Worm (Caenorhabditis elegans) whole organism, L2 larva: ENCODE measurements around the gene F53F1.6.

Experiments
- fos-1 ChIP-seq: fragments of 150-350 bp; optimal IDR thresholded peaks from 2 replicates; lab custom pipeline; 2014; ENCODE audit warnings: missing biosample characterization, missing genetic modification characterization
- nhr-10 ChIP-seq: sonication (generic microtip); optimal IDR thresholded peaks from 2 replicates; lab custom pipeline; 2017; ENCODE audit warnings: missing biosample characterization, missing genetic modification characterization
- nhr-12 ChIP-seq: fragments of 150-350 bp; optimal IDR thresholded peaks from 2 replicates; lab custom pipeline; 2014; ENCODE audit warnings: missing biosample characterization, missing genetic modification characterization
- nhr-25 ChIP-seq: fragments of 150-350 bp; sonication (generic microtip); optimal IDR thresholded peaks from 3 replicates; lab custom pipeline; 2014; ENCODE audit warnings: missing biosample characterization, missing genetic modification characterization
- snpc-4 ChIP-seq: fragments of 150-350 bp; optimal IDR thresholded peaks from 2 replicates; lab custom pipeline; 2014; ENCODE audit warnings: missing biosample characterization, missing genetic modification characterization
- unc-39 ChIP-seq: fragments of 150-350 bp; optimal IDR thresholded peaks from 2 replicates; lab custom pipeline; 2014; ENCODE audit warnings: missing biosample characterization, missing genetic modification characterization
- zag-1 ChIP-seq: fragments of 150-350 bp; optimal IDR thresholded peaks from 2 replicates; lab custom pipeline; 2014; ENCODE audit warnings: missing biosample characterization, missing genetic modification characterization

DNA sequence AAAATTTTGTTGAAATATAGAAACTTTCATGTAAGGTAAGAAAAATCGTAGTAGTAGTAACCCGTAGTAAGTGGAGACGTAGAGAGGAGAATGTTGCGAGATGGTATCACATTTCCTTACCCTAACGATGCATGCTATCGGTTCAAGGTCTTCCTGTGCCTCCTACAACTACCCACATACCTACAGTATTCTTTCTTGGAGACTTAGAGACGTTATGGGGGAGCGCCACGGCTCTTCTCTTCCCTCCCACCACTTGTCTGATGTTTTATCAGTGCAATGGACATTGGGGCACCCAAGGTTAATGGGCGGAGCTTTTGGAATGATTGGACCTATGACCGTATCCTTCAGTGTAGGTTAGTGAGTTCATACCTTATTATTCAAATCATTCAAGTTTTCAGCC lies 26.5 kb downstream of the F53F1.6 start:
- TF ChIP-seq snpc-4 (tag; lab: Kevin White, UChicago) (no peak), zag-1 (tag; lab: Kevin White, UChicago) (no peak), nhr-25 (tag; lab: Kevin White, UChicago) (no peak), unc-39 (tag; lab: Kevin White, UChicago) (no peak), nhr-10 (no peak), nhr-12 (tag; lab: Kevin White, UChicago) (no peak), fos-1 (tag; lab: Kevin White, UChicago) (peak; percentile 1)
